Worm (Caenorhabditis elegans): ENCODE measurements around the gene T01D3.1.

- TF ChIP-seq tbx-11 (GFP tag; IDR thresholded peaks at IDR 0.05) (no peak), sea-1 (GFP tag; conservative IDR thresholded peaks at IDR 0.05) (no peak), ama-1 (optimal IDR thresholded peaks at IDR 0.05) (no peak), tbx-37 (GFP tag; conservative IDR thresholded peaks at IDR 0.05) (no peak), ets-7 (tag; optimal IDR thresholded peaks at IDR 0.05) (no peak), hmg-4 (GFP tag; optimal IDR thresholded peaks at IDR 0.05) (no peak), B0310.2 (tag; optimal IDR thresholded peaks at IDR 0.05) (no peak), flt-1 (GFP tag; IDR thresholded peaks at IDR 0.05) (no peak), F13C5.2 (tag; optimal IDR thresholded peaks at IDR 0.05) (no peak), pes-1 (GFP tag; IDR thresholded peaks at IDR 0.05) (no peak), ceh-13 (GFP tag; optimal IDR thresholded peaks at IDR 0.05) (no peak), ceh-36 (tag; optimal IDR thresholded peaks at IDR 0.05) (no peak)
Observed at ce11 chrV:13654394-13654792, 35.3 kb upstream of the T01D3.1 start.

All from whole organism, early embryonic.